Fruit fly (Drosophila melanogaster): ENCODE results near the gene mtSSB.

mtSSB gene

DNA sequence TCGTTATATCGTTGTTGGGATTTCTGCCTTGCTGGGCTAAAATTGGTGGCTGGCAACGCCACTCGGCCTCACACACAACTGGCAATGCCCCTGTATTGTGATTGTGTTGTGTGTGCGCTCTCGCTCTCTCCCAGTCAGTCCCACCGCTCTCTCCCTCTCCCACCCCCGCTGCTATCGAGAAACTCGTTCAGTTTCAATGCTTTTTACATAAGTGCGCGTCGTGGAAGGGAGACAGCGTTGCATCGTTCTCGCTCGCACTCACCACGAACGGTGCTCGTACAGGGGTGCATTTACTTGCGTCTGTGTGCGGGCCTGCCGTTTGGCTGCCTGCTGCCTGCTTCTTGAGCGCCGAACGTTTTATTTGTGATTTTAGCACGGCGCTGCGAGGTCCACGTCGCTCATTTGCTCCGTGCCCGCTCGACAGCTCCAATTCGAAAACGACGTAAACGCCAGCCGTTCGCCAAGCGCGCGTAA, 37.4 kb upstream of the mtSSB start (continued):
- TF ChIP-seq Atf6 (GFP tag; IDR thresholded peaks at IDR 0.05) (no peak), emc (GFP tag; optimal IDR thresholded peaks at IDR 0.05) (no peak), CG8290 (GFP tag; optimal IDR thresholded peaks at IDR 0.05) (no peak), CG8290 (tag; optimal IDR thresholded peaks at IDR 0.05) (peak in 1 of 2 experiments; percentile 92), Adf1 (GFP tag; IDR thresholded peaks at IDR 0.05) (no peak), sna (GFP tag; IDR thresholded peaks at IDR 0.05; ENCODE audit: partially characterized antibody) (no peak), CrebB (tag; optimal IDR thresholded peaks at IDR 0.05) (peak; percentile 70), CG17186 (GFP tag; optimal IDR thresholded peaks at IDR 0.05) (no peak), CG16779 (GFP tag; IDR thresholded peaks at IDR 0.05) (no peak), bsh (GFP tag; optimal IDR thresholded peaks at IDR 0.05) (peak in 1 of 2 experiments; percentile 50), Dek (tag; optimal IDR thresholded peaks at IDR 0.05) (no peak), MESR4 (GFP tag; optimal IDR thresholded peaks at IDR 0.05) (peak; percentile 36), CG13624 (GFP tag; optimal IDR thresholded peaks at IDR 0.05) (peak; percentile 72), CG17385 (GFP tag; optimal IDR thresholded peaks at IDR 0.05) (peak; percentile 75), ham (GFP tag; IDR thresholded peaks at IDR 0.05) (no peak), CG9215 (GFP tag; IDR thresholded peaks at IDR 0.05) (no peak), sug (tag; optimal IDR thresholded peaks at IDR 0.05) (peak; percentile 86), Nf-YC (tag; optimal IDR thresholded peaks at IDR 0.05) (peak; percentile 78), dmrt11E (tag; optimal IDR thresholded peaks at IDR 0.05) (no peak), stc (GFP tag; IDR thresholded peaks at IDR 0.05) (no peak), btn (GFP tag; optimal IDR thresholded peaks at IDR 0.05) (peak; percentile 26), Side (GFP tag; optimal IDR thresholded peaks at IDR 0.05) (peak; percentile 13), Mad (GFP tag; optimal IDR thresholded peaks at IDR 0.05) (no peak), Bdp1 (GFP tag; optimal IDR thresholded peaks at IDR 0.05) (peak; percentile 31), Scr (GFP tag; IDR thresholded peaks at IDR 0.05; ENCODE audit: partially characterized antibody) (no peak), NC2β (GFP tag; optimal IDR thresholded peaks at IDR 0.05) (peak; percentile 5), tin (GFP tag; optimal IDR thresholded peaks at IDR 0.05) (no peak), CG42726 (GFP tag; IDR thresholded peaks at IDR 0.05; ENCODE audit: partially characterized antibody) (no peak), twi (tag; optimal IDR thresholded peaks at IDR 0.05) (peak; percentile 65), CG1647 (GFP tag; optimal IDR thresholded peaks at IDR 0.05) (peak; percentile 39), sens-2 (GFP tag; IDR thresholded peaks at IDR 0.05) (no peak), gsb (GFP tag; IDR thresholded peaks at IDR 0.05) (no peak), grn (GFP tag; optimal IDR thresholded peaks at IDR 0.05) (no peak), lov (optimal IDR thresholded peaks at IDR 0.05) (no peak), lov (GFP tag; IDR thresholded peaks at IDR 0.05) (no peak), Hsf (GFP tag; optimal IDR thresholded peaks at IDR 0.05) (no peak), CG32532 (GFP tag; IDR thresholded peaks at IDR 0.05) (no peak), cato (GFP tag; optimal IDR thresholded peaks at IDR 0.05; ENCODE audit: borderline replicate concordance) (no peak), CG9797 (GFP tag; optimal IDR thresholded peaks at IDR 0.05) (no peak), kay (GFP tag; optimal IDR thresholded peaks at IDR 0.05) (peak; percentile 68), kni (GFP tag; optimal IDR thresholded peaks at IDR 0.05) (peak; percentile 100), seq (GFP tag; IDR thresholded peaks at IDR 0.05) (no peak), slp2 (GFP tag; optimal IDR thresholded peaks at IDR 0.05) (no peak), zfh1 (GFP tag; IDR thresholded peaks at IDR 0.05) (no peak), tgo (GFP tag; IDR thresholded peaks at IDR 0.05) (no peak), Max (GFP tag; optimal IDR thresholded peaks at IDR 0.05) (no peak), Sox102F (GFP tag; optimal IDR thresholded peaks at IDR 0.05) (no peak), croc (GFP tag; conservative IDR thresholded peaks at IDR 0.05) (no peak), wdn (GFP tag; IDR thresholded peaks at IDR 0.05) (no peak), grau (tag; optimal IDR thresholded peaks at IDR 0.05) (peak; percentile 34), CG17829 (tag; optimal IDR thresholded peaks at IDR 0.05) (peak; percentile 71), bbx (GFP tag; IDR thresholded peaks at IDR 0.05; ENCODE audit: partially characterized antibody) (no peak), CG10565 (GFP tag; optimal IDR thresholded peaks at IDR 0.05) (no peak)

All from whole organism, embryonic.